Fruit fly (Drosophila melanogaster) whole organism, adult: ENCODE results near the gene CG6696.

Source experiments
- CG11617 ChIP-seq: fragments of 200-800 bp; sonication (Bioruptor generic); optimal IDR thresholded peaks from 2 replicates; lab custom pipeline; 2017; ENCODE audit warnings: mild to moderate bottlenecking, missing biosample characterization, missing genetic modification reagents, missing genetic modification characterization
- CG12768 ChIP-seq: fragments of 200-800 bp; sonication (Bioruptor generic); optimal IDR thresholded peaks from 2 replicates; lab custom pipeline; 2017; ENCODE audit warnings: missing biosample characterization, missing genetic modification characterization, mild to moderate bottlenecking, moderate library complexity, missing genetic modification reagents
- CG14711 ChIP-seq: fragments of 200-800 bp; sonication (Bioruptor generic); optimal IDR thresholded peaks from 2 replicates; lab custom pipeline; 2018; ENCODE audit warnings: missing biosample characterization, mild to moderate bottlenecking, missing genetic modification characterization, moderate library complexity
- CG1620 ChIP-seq: fragments of 200-800 bp; sonication (Bioruptor generic); optimal IDR thresholded peaks from 2 replicates; lab custom pipeline; 2016; ENCODE audit warnings: missing biosample characterization, missing genetic modification characterization
- CG33017 ChIP-seq: fragments of 200-800 bp; sonication (Bioruptor generic); optimal IDR thresholded peaks from 2 replicates; lab custom pipeline; 2018; ENCODE audit warnings: missing biosample characterization, mild to moderate bottlenecking, missing genetic modification characterization, moderate library complexity
- CG5204 ChIP-seq: fragments of 200-800 bp; sonication (Bioruptor generic); optimal IDR thresholded peaks from 2 replicates; lab custom pipeline; 2016; ENCODE audit warnings: missing biosample characterization, missing genetic modification characterization
- CG7045 ChIP-seq: fragments of 200-800 bp; sonication (Bioruptor generic); optimal IDR thresholded peaks from 2 replicates; lab custom pipeline; 2017; ENCODE audit warnings: missing biosample characterization, mild to moderate bottlenecking, missing genetic modification characterization
- CG7101 ChIP-seq: fragments of 200-800 bp; sonication (Bioruptor generic); optimal IDR thresholded peaks from 2 replicates; lab custom pipeline; 2018; ENCODE audit warnings: missing biosample characterization, mild to moderate bottlenecking, missing genetic modification characterization, moderate library complexity
- Clk ChIP-seq: fragments of 200-800 bp; sonication (Bioruptor generic); optimal IDR thresholded peaks from 2 replicates; lab custom pipeline; 2017; ENCODE audit warnings: missing biosample characterization, missing genetic modification characterization
- Crg-1 ChIP-seq: fragments of 200-800 bp; sonication (Bioruptor generic); optimal IDR thresholded peaks from 2 replicates; lab custom pipeline; 2016; ENCODE audit warnings: missing biosample characterization, missing genetic modification characterization
- Hr96 ChIP-seq: fragments of 200-800 bp; sonication (Bioruptor generic); optimal IDR thresholded peaks from 2 replicates; lab custom pipeline; 2016; ENCODE audit warnings: missing biosample characterization, missing genetic modification characterization
- Mnt ChIP-seq: fragments of 200-800 bp; sonication (Bioruptor generic); optimal IDR thresholded peaks from 2 replicates; lab custom pipeline; 2016; ENCODE audit warnings: missing biosample characterization, mild to moderate bottlenecking, missing genetic modification characterization
- bab1 ChIP-seq: fragments of 200-800 bp; sonication (Bioruptor generic); optimal IDR thresholded peaks from 3 replicates; lab custom pipeline; 2019; ENCODE audit warnings: missing biosample characterization, mild to moderate bottlenecking, missing genetic modification characterization, moderate library complexity
- cic ChIP-seq: fragments of 200-800 bp; sonication (Bioruptor generic); optimal IDR thresholded peaks from 2 replicates; lab custom pipeline; 2017; ENCODE audit warnings: missing biosample characterization, mild to moderate bottlenecking, missing genetic modification characterization, moderate library complexity
- cnc ChIP-seq, 2 experiments: fragments of >200 bp; optimal IDR thresholded peaks; 2 replicates each; lab custom pipeline; 2017
- kay ChIP-seq: fragments of 200-800 bp; sonication (Bioruptor generic); peaks from one replicate; lab custom pipeline; 2016; ENCODE audit warnings: missing biosample characterization, missing genetic modification characterization, borderline replicate concordance
- ovo ChIP-seq: fragments of 200-800 bp; sonication (Bioruptor generic); optimal IDR thresholded peaks from 2 replicates; lab custom pipeline; 2016; ENCODE audit warnings: missing biosample characterization, missing genetic modification characterization
- pad ChIP-seq: fragments of 200-800 bp; sonication (Bioruptor generic); optimal IDR thresholded peaks from 3 replicates; lab custom pipeline; 2017; ENCODE audit warnings: missing biosample characterization, missing genetic modification characterization, mild to moderate bottlenecking, moderate library complexity, missing genetic modification reagents
- tj ChIP-seq: fragments of 200-800 bp; sonication (Bioruptor generic); optimal IDR thresholded peaks from 3 replicates; lab custom pipeline; 2017; ENCODE audit warnings: missing biosample characterization, mild to moderate bottlenecking, missing genetic modification characterization, moderate library complexity
- toe ChIP-seq: fragments of 200-800 bp; sonication (Bioruptor generic); optimal IDR thresholded peaks from 2 replicates; lab custom pipeline; 2016; ENCODE audit warnings: missing biosample characterization, missing genetic modification characterization

CG6696 gene

dm6 chrX:18627002-18627401 lies 35.0 kb downstream of the CG6696 start:
- TF ChIP-seq CG12768 (GFP tag; lab: Kevin White, UChicago) = no peak

DNA sequence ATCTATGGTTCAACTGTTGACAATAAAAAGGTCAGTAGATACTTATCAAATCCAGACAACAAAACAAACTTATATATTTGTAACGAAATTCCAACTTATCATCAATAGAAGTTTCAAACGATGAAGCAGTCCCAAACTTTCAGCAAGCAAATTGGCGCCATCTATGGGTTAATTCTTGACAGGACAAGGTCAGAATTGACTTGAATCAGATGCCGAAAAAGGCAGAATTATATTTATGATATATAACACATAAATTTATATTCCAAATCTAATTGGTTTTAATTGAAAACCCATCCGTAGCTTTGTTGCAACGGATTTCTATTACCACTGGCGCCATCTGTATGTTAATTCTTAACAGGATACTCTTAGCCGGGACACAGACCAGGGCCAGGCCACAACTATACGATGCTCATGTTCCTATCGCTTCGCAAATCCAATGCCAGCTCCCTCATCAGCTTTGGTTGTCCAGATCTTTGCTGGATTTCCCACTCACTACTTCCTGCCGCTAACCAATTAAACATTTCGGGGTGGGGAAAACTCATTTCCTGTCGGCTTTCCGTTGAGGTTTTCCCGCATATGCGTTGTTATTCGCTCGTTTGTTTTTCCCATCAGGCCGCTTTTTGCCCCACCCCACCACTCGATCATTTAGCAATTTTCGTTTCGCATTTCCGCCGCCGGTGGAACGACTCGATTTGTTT lies 40.2 kb downstream of the CG6696 start:
- TF ChIP-seq Crg-1 (GFP tag; lab: Kevin White, UChicago) = no peak
- TF ChIP-seq ovo (GFP tag; lab: Kevin White, UChicago) = no peak
- no peak for TF ChIP-seq CG11617
- TF ChIP-seq bab1 = no peak
- no peak for TF ChIP-seq cnc (optimal IDR thresholded peaks at IDR 0.05; lab: Kevin White, UChicago)
- TF ChIP-seq CG33017 (tag; lab: Kevin White, UChicago) = no peak
- TF ChIP-seq CG14711 (tag; lab: Kevin White, UChicago) = no peak
- no peak for TF ChIP-seq Mnt (GFP tag; lab: Kevin White, UChicago)

dm6 chrX:18618122-18618521 lies 43.8 kb downstream of the CG6696 start:
- TF ChIP-seq toe (GFP tag; lab: Kevin White, UChicago) (no peak), CG7101 (tag; lab: Kevin White, UChicago) (no peak), CG1620 (GFP tag; lab: Kevin White, UChicago) (no peak), CG14711 (tag; lab: Kevin White, UChicago) (no peak), CG5204 (GFP tag; lab: Kevin White, UChicago) (no peak), kay (GFP tag; lab: Kevin White, UChicago) (no peak), CG11617 (no peak), Crg-1 (GFP tag; lab: Kevin White, UChicago) (no peak)

- TF ChIP-seq CG5204 (GFP tag; lab: Kevin White, UChicago) (no peak), bab1 (no peak), CG11617 (no peak), toe (GFP tag; lab: Kevin White, UChicago) (no peak), Clk (GFP tag; lab: Kevin White, UChicago) (no peak), pad (GFP tag; lab: Kevin White, UChicago) (no peak), ovo (GFP tag; lab: Kevin White, UChicago) (no peak), CG33017 (tag; lab: Kevin White, UChicago) (no peak), cnc (optimal IDR thresholded peaks at IDR 0.05; lab: Kevin White, UChicago) (no peak), kay (GFP tag; lab: Kevin White, UChicago) (no peak), CG12768 (GFP tag; lab: Kevin White, UChicago) (no peak), CG7045 (GFP tag; lab: Kevin White, UChicago) (no peak), CG1620 (GFP tag; lab: Kevin White, UChicago) (no peak), CG7101 (tag; lab: Kevin White, UChicago) (no peak), Hr96 (GFP tag; lab: Kevin White, UChicago) (no peak), CG14711 (tag; lab: Kevin White, UChicago) (no peak), Crg-1 (GFP tag; lab: Kevin White, UChicago) (no peak), tj (GFP tag; lab: Kevin White, UChicago) (no peak), Mnt (GFP tag; lab: Kevin White, UChicago) (no peak), cic (no peak)
Measured at dm6 chrX:18617489-18617888, 44.5 kb downstream of the CG6696 start, which contains the start of gene CG15040. Gene CG15040 (minus strand): TSS chrX:18617589.

dm6 chrX:18613434-18613833 lies 48.5 kb downstream of the CG6696 start:
- no peak for TF ChIP-seq CG7045 (GFP tag; lab: Kevin White, UChicago)
- no peak for TF ChIP-seq CG14711 (tag; lab: Kevin White, UChicago)
- TF ChIP-seq kay (GFP tag; lab: Kevin White, UChicago) = no peak
- TF ChIP-seq cic = no peak
- TF ChIP-seq toe (GFP tag; lab: Kevin White, UChicago) = no peak
- no peak for TF ChIP-seq CG7101 (tag; lab: Kevin White, UChicago)
- no peak for TF ChIP-seq pad (GFP tag; lab: Kevin White, UChicago)
- no peak for TF ChIP-seq CG12768 (GFP tag; lab: Kevin White, UChicago)
- no peak for TF ChIP-seq Crg-1 (GFP tag; lab: Kevin White, UChicago)
- TF ChIP-seq cnc (optimal IDR thresholded peaks at IDR 0.05; lab: Kevin White, UChicago) = no peak
- TF ChIP-seq CG5204 (GFP tag; lab: Kevin White, UChicago) = no peak
- TF ChIP-seq CG33017 (tag; lab: Kevin White, UChicago) = no peak
- no peak for TF ChIP-seq CG11617
- no peak for TF ChIP-seq bab1
- no peak for TF ChIP-seq Clk (GFP tag; lab: Kevin White, UChicago)
- no peak for TF ChIP-seq ovo (GFP tag; lab: Kevin White, UChicago)
- TF ChIP-seq tj (GFP tag; lab: Kevin White, UChicago) = no peak
- no peak for TF ChIP-seq Mnt (GFP tag; lab: Kevin White, UChicago)
- no peak for TF ChIP-seq Hr96 (GFP tag; lab: Kevin White, UChicago)
- TF ChIP-seq CG1620 (GFP tag; lab: Kevin White, UChicago) = no peak
